Fruit fly (Drosophila melanogaster) whole organism, prepupa: ENCODE measurements around the gene mRpL22.

ENCODE experiments used
- Blimp-1 ChIP-seq: fragments of 200-800 bp; sonication (Bioruptor generic); optimal IDR thresholded peaks from 3 replicates; lab custom pipeline; 2017; ENCODE audit warnings: missing biosample characterization, missing genetic modification characterization, mild to moderate bottlenecking, moderate library complexity, missing genetic modification reagents
- CG10631 ChIP-seq: fragments of 200-800 bp; sonication (Bioruptor generic); optimal IDR thresholded peaks from 2 replicates; lab custom pipeline; 2016; ENCODE audit warnings: missing biosample characterization, missing genetic modification characterization
- CG10669 ChIP-seq: fragments of 200-800 bp; sonication (Bioruptor generic); optimal IDR thresholded peaks from 3 replicates; lab custom pipeline; 2018; ENCODE audit warnings: missing biosample characterization, mild to moderate bottlenecking, missing genetic modification characterization, moderate library complexity
- CG11294 ChIP-seq: fragments of 200-800 bp; sonication (Bioruptor generic); IDR thresholded peaks from 2 replicates; pipeline ENCODE4 v1.3.6; 2022; ENCODE audit warnings: missing biosample characterization, missing genetic modification characterization
- CG15336 ChIP-seq: fragments of 200-800 bp; sonication (Bioruptor generic); IDR thresholded peaks from 2 replicates; pipeline ENCODE4 v1.3.6; 2022; ENCODE audit warnings: missing biosample characterization, missing genetic modification characterization
- CG16779 ChIP-seq: fragments of 200-800 bp; sonication (Bioruptor generic); optimal IDR thresholded peaks from 3 replicates; lab custom pipeline; 2017; ENCODE audit warnings: missing biosample characterization, mild to moderate bottlenecking, missing genetic modification characterization
- CG3032 ChIP-seq: fragments of 200-800 bp; optimal IDR thresholded peaks from 2 replicates; lab custom pipeline; 2019; ENCODE audit warnings: missing biosample characterization, mild to moderate bottlenecking, missing genetic modification characterization, moderate library complexity
- CG31627 ChIP-seq: fragments of 200-800 bp; sonication (Bioruptor generic); optimal IDR thresholded peaks from 3 replicates; lab custom pipeline; 2016; ENCODE audit warnings: missing biosample characterization, missing genetic modification characterization
- CG32006 ChIP-seq: fragments of 200-800 bp; sonication (Bioruptor generic); optimal IDR thresholded peaks from 3 replicates; lab custom pipeline; 2017; ENCODE audit warnings: missing biosample characterization, mild to moderate bottlenecking, missing genetic modification characterization
- CG34406 ChIP-seq: fragments of 200-800 bp; sonication (Bioruptor generic); optimal IDR thresholded peaks from 3 replicates; lab custom pipeline; 2016; ENCODE audit warnings: missing biosample characterization, missing genetic modification characterization
- CG3919 ChIP-seq: fragments of 200-800 bp; sonication (Bioruptor generic); optimal IDR thresholded peaks from 3 replicates; lab custom pipeline; 2016; ENCODE audit warnings: missing biosample characterization, missing genetic modification characterization
- CG4318 ChIP-seq: fragments of 200-800 bp; sonication (Bioruptor generic); optimal IDR thresholded peaks from 3 replicates; lab custom pipeline; 2017; ENCODE audit warnings: missing biosample characterization, mild to moderate bottlenecking, missing genetic modification characterization
- CG6276 ChIP-seq: fragments of 200-800 bp; sonication (Bioruptor generic); optimal IDR thresholded peaks from 2 replicates; lab custom pipeline; 2017; ENCODE audit warnings: missing biosample characterization, mild to moderate bottlenecking, missing genetic modification characterization
- CG6808 ChIP-seq: fragments of 200-800 bp; sonication (Bioruptor generic); optimal IDR thresholded peaks from 3 replicates; lab custom pipeline; 2017; ENCODE audit warnings: missing biosample characterization, missing genetic modification characterization, mild to moderate bottlenecking, moderate library complexity, missing genetic modification reagents
- CG6854 ChIP-seq: fragments of 200-800 bp; sonication (Bioruptor generic); optimal IDR thresholded peaks from 2 replicates; lab custom pipeline; 2017; ENCODE audit warnings: missing biosample characterization, mild to moderate bottlenecking, missing genetic modification characterization
- CG7368 ChIP-seq: fragments of 200-800 bp; sonication (Bioruptor generic); optimal IDR thresholded peaks from 3 replicates; lab custom pipeline; 2016; ENCODE audit warnings: missing biosample characterization, missing genetic modification characterization
- CG8119 ChIP-seq: fragments of 200-800 bp; sonication (Bioruptor generic); IDR thresholded peaks from 3 replicates; pipeline ENCODE4 v1.3.6; 2022; ENCODE audit warnings: missing biosample characterization, missing genetic modification characterization
- CG8319 ChIP-seq: fragments of 200-800 bp; sonication (Bioruptor generic); optimal IDR thresholded peaks from 3 replicates; lab custom pipeline; 2016; ENCODE audit warnings: missing biosample characterization, missing genetic modification characterization
- CG8632 ChIP-seq: fragments of 200-800 bp; sonication (Bioruptor generic); optimal IDR thresholded peaks from 3 replicates; lab custom pipeline; 2016; ENCODE audit warnings: missing biosample characterization, missing genetic modification characterization
- Eip75B ChIP-seq: fragments of 200-800 bp; sonication (Bioruptor generic); optimal IDR thresholded peaks from 3 replicates; lab custom pipeline; 2016; ENCODE audit warnings: missing biosample characterization, missing genetic modification characterization
- Eip78C ChIP-seq: fragments of 200-800 bp; sonication (Bioruptor generic); peaks from one replicate; lab custom pipeline; 2016; ENCODE audit warnings: missing biosample characterization, missing genetic modification characterization
- Eip93F ChIP-seq: fragments of 200-800 bp; sonication (Bioruptor generic); optimal IDR thresholded peaks from 2 replicates; lab custom pipeline; 2016; ENCODE audit warnings: missing biosample characterization, mild to moderate bottlenecking, missing genetic modification characterization
- Ets96B ChIP-seq: fragments of 200-800 bp; optimal IDR thresholded peaks from 2 replicates; lab custom pipeline; 2019; ENCODE audit warnings: missing biosample characterization, mild to moderate bottlenecking, missing genetic modification characterization, moderate library complexity
- Gug ChIP-seq: fragments of 200-800 bp; sonication (Bioruptor generic); IDR thresholded peaks from 2 replicates; pipeline ENCODE4 v1.3.6; 2022; ENCODE audit warnings: missing biosample characterization, missing genetic modification characterization
- Hr38 ChIP-seq: sonication (Bioruptor generic); optimal IDR thresholded peaks from 2 replicates; lab custom pipeline; 2016; ENCODE audit warnings: missing biosample characterization, missing genetic modification characterization
- Hr39 ChIP-seq: fragments of 200-800 bp; sonication (Bioruptor generic); optimal IDR thresholded peaks from 2 replicates; lab custom pipeline; 2016; ENCODE audit warnings: missing biosample characterization, missing genetic modification characterization
- Hr4 ChIP-seq: fragments of 200-800 bp; sonication (Bioruptor generic); optimal IDR thresholded peaks from 3 replicates; lab custom pipeline; 2016; ENCODE audit warnings: missing biosample characterization, missing genetic modification characterization
- Lpt ChIP-seq: fragments of 200-800 bp; sonication (Bioruptor generic); optimal IDR thresholded peaks from 3 replicates; lab custom pipeline; 2016; ENCODE audit warnings: missing biosample characterization, missing genetic modification characterization
- Met ChIP-seq: fragments of 200-800 bp; sonication (Bioruptor generic); optimal IDR thresholded peaks from 3 replicates; lab custom pipeline; 2016; ENCODE audit warnings: missing biosample characterization, missing genetic modification characterization
- OdsH ChIP-seq: fragments of 200-800 bp; sonication (Bioruptor generic); optimal IDR thresholded peaks from 3 replicates; lab custom pipeline; 2016; ENCODE audit warnings: missing biosample characterization, missing genetic modification characterization
- Smox ChIP-seq: fragments of 200-800 bp; sonication (Bioruptor generic); optimal IDR thresholded peaks from 3 replicates; lab custom pipeline; 2016; ENCODE audit warnings: missing biosample characterization, missing genetic modification characterization
- Sox102F ChIP-seq: fragments of 200-800 bp; sonication (Bioruptor generic); optimal IDR thresholded peaks from 2 replicates; lab custom pipeline; 2016; ENCODE audit warnings: missing biosample characterization, mild to moderate bottlenecking, missing genetic modification characterization
- Sox14 ChIP-seq: fragments of 200-800 bp; sonication (Bioruptor generic); optimal IDR thresholded peaks from 3 replicates; lab custom pipeline; 2016; ENCODE audit warnings: missing biosample characterization, missing genetic modification characterization
- achi ChIP-seq: fragments of 200-800 bp; sonication (Bioruptor generic); optimal IDR thresholded peaks from 3 replicates; lab custom pipeline; 2016; ENCODE audit warnings: missing biosample characterization, missing genetic modification characterization
- acj6 ChIP-seq: fragments of 200-800 bp; sonication (Bioruptor generic); optimal IDR thresholded peaks from 3 replicates; lab custom pipeline; 2016; ENCODE audit warnings: missing biosample characterization, missing genetic modification characterization
- cyc ChIP-seq: fragments of 200-800 bp; sonication (Bioruptor generic); optimal IDR thresholded peaks from 3 replicates; lab custom pipeline; 2016; ENCODE audit warnings: missing biosample characterization, missing genetic modification characterization
- dac ChIP-seq: fragments of 200-800 bp; sonication (Bioruptor generic); optimal IDR thresholded peaks from 2 replicates; lab custom pipeline; 2017; ENCODE audit warnings: missing biosample characterization, mild to moderate bottlenecking, missing genetic modification characterization
- dsx ChIP-seq: fragments of 200-800 bp; optimal IDR thresholded peaks from 3 replicates; lab custom pipeline; 2019; ENCODE audit warnings: missing biosample characterization, mild to moderate bottlenecking, missing genetic modification characterization, moderate library complexity; ENCODE audit not compliant: poor library complexity, severe bottlenecking
- eg ChIP-seq: fragments of 200-800 bp; sonication (Bioruptor generic); IDR thresholded peaks from 3 replicates; pipeline ENCODE4 v1.3.6; 2022; ENCODE audit warnings: missing biosample characterization, missing genetic modification characterization
- esn ChIP-seq: fragments of 200-800 bp; sonication (Bioruptor generic); optimal IDR thresholded peaks from 2 replicates; lab custom pipeline; 2016; ENCODE audit warnings: missing biosample characterization, mild to moderate bottlenecking, missing genetic modification characterization, moderate library complexity
- lz ChIP-seq: fragments of 200-800 bp; sonication (Bioruptor generic); optimal IDR thresholded peaks from 3 replicates; lab custom pipeline; 2016; ENCODE audit warnings: missing biosample characterization, missing genetic modification characterization
- net ChIP-seq: fragments of 200-800 bp; sonication (Bioruptor generic); optimal IDR thresholded peaks from 3 replicates; lab custom pipeline; 2016; ENCODE audit warnings: missing biosample characterization, missing genetic modification characterization
- pdm3 ChIP-seq: fragments of 200-800 bp; sonication (Bioruptor generic); optimal IDR thresholded peaks from 3 replicates; lab custom pipeline; 2016; ENCODE audit warnings: missing biosample characterization, missing genetic modification characterization
- salr ChIP-seq, 2 experiments: fragments of 200-800 bp; sonication (Bioruptor generic); optimal IDR thresholded peaks; 3 replicates each; lab custom pipeline; 2016 to 2018; ENCODE audit warnings: missing biosample characterization in 2 of 2, missing genetic modification characterization in 2 of 2, mild to moderate bottlenecking in 1 of 2
- ss ChIP-seq, 2 experiments: fragments of 200-800 bp; sonication (Bioruptor generic); optimal IDR thresholded peaks; 2 replicates in 1 of 2; 3 replicates in 1 of 2; lab custom pipeline; 2017 to 2018; ENCODE audit warnings: mild to moderate bottlenecking in 2 of 2, missing biosample characterization in 2 of 2, missing genetic modification characterization in 2 of 2, moderate library complexity in 1 of 2
- svp ChIP-seq: fragments of 200-800 bp; sonication (Bioruptor generic); peaks from one replicate; lab custom pipeline; 2016; ENCODE audit warnings: missing biosample characterization, missing genetic modification characterization
- topi ChIP-seq: fragments of 200-800 bp; sonication (Bioruptor generic); optimal IDR thresholded peaks from 3 replicates; lab custom pipeline; 2016; ENCODE audit warnings: missing biosample characterization, missing genetic modification characterization
- vri ChIP-seq: fragments of 200-800 bp; sonication (Bioruptor generic); optimal IDR thresholded peaks from 3 replicates; lab custom pipeline; 2016; ENCODE audit warnings: missing biosample characterization, mild to moderate bottlenecking, missing genetic modification characterization

Gene mRpL22

dm6 chrX:16822080-16822479 lies 38.3 kb downstream of the mRpL22 start (continued):
- peak; percentile 54 for TF ChIP-seq dac (GFP tag; lab: Kevin White, UChicago)
- peak; percentile 67 for TF ChIP-seq Ets96B (tag; lab: Kevin White, UChicago)
- TF ChIP-seq Met (GFP tag; lab: Kevin White, UChicago): peak; percentile 63
- TF ChIP-seq Sox14: peak; percentile 65
- no peak for TF ChIP-seq Blimp-1
- no peak for TF ChIP-seq vri (GFP tag; lab: Kevin White, UChicago)
- TF ChIP-seq salr (GFP tag; optimal IDR thresholded peaks at IDR 0.05; lab: Kevin White, UChicago): peak; percentile 22 to 51
- TF ChIP-seq CG6808 (GFP tag; lab: Kevin White, UChicago): peak; percentile 57
- TF ChIP-seq Gug (GFP tag; lab: Robert Waterston, UW): peak; percentile 86
- no peak for TF ChIP-seq Hr38 (GFP tag; lab: Kevin White, UChicago)
- TF ChIP-seq OdsH (GFP tag; lab: Kevin White, UChicago): peak; percentile 81
- TF ChIP-seq CG6854: no peak
- TF ChIP-seq eg: peak; percentile 93

dm6 chrX:16829439-16830028 lies 45.8 kb downstream of the mRpL22 start:
- TF ChIP-seq CG10669 (GFP tag; lab: Kevin White, UChicago) (peak; percentile 12), Ets96B (tag; lab: Kevin White, UChicago) (peak; percentile 37), Hr4 (GFP tag; lab: Kevin White, UChicago) (peak; percentile 37), CG8119 (no peak), Met (GFP tag; lab: Kevin White, UChicago) (peak; percentile 43), Eip78C (peak; percentile 65), CG34406 (GFP tag; lab: Kevin White, UChicago) (peak; percentile 26), Gug (GFP tag; lab: Robert Waterston, UW) (no peak), CG4318 (GFP tag; lab: Kevin White, UChicago) (no peak), CG6276 (GFP tag; lab: Kevin White, UChicago) (no peak), cyc (no peak), CG8632 (GFP tag; lab: Kevin White, UChicago) (no peak), dac (GFP tag; lab: Kevin White, UChicago) (no peak), Hr38 (GFP tag; lab: Kevin White, UChicago) (no peak), CG3919 (GFP tag; lab: Kevin White, UChicago) (no peak), OdsH (GFP tag; lab: Kevin White, UChicago) (peak; percentile 33), achi (GFP tag; lab: Kevin White, UChicago) (no peak), Eip93F (no peak), Hr39 (GFP tag; lab: Kevin White, UChicago) (peak; percentile 5), topi (GFP tag; lab: Kevin White, UChicago) (peak; percentile 19), CG7368 (GFP tag; lab: Kevin White, UChicago) (no peak), CG16779 (no peak), salr (GFP tag; optimal IDR thresholded peaks at IDR 0.05; lab: Kevin White, UChicago) (no peak), Sox102F (GFP tag; lab: Kevin White, UChicago) (no peak), CG32006 (GFP tag; lab: Kevin White, UChicago) (peak; percentile 39), acj6 (GFP tag; lab: Kevin White, UChicago) (peak; percentile 27), CG3032 (tag; lab: Kevin White, UChicago) (peak; percentile 36), dsx (GFP tag; lab: Kevin White, UChicago) (no peak), eg (no peak), net (GFP tag; lab: Kevin White, UChicago) (peak; percentile 9), Lpt (no peak), svp (GFP tag; lab: Kevin White, UChicago) (peak; percentile 65), lz (no peak), Eip75B (GFP tag; lab: Kevin White, UChicago) (peak; percentile 8), esn (GFP tag; lab: Kevin White, UChicago) (peak; percentile 47), CG11294 (no peak), ss (GFP tag; optimal IDR thresholded peaks at IDR 0.05; lab: Kevin White, UChicago) (no peak), CG31627 (GFP tag; lab: Kevin White, UChicago) (no peak), Sox14 (peak; percentile 14), Smox (peak; percentile 35), vri (GFP tag; lab: Kevin White, UChicago) (no peak), CG8319 (GFP tag; lab: Kevin White, UChicago) (no peak), CG15336 (0 out of 2 replicates have a peak, but pooled peaks have one; percentile 22), pdm3 (GFP tag; lab: Kevin White, UChicago) (peak; percentile 53), CG10631 (GFP tag; lab: Kevin White, UChicago) (peak; percentile 21), CG6808 (GFP tag; lab: Kevin White, UChicago) (no peak)
